Worm (Caenorhabditis elegans) whole organism, L1 larva: Measurements from ENCODE around the gene F21D5.3.
A peak's percentile ranks its signal among the peaks of the same experiment; 100 is the strongest.

ENCODE experiments used
- skn-1 ChIP-seq: fragments of 150-350 bp; optimal IDR thresholded peaks from 2 replicates; lab custom pipeline; 2014; ENCODE audit warnings: missing biosample characterization, missing genetic modification characterization
- tbx-2 ChIP-seq: sonication (generic microtip); optimal IDR thresholded peaks from 2 replicates; lab custom pipeline; 2016; ENCODE audit warnings: missing genetic modification characterization, missing compliant biosample characterization
- zip-4 ChIP-seq: fragments of 200-800 bp; sonication (Bioruptor generic); optimal IDR thresholded peaks from 2 replicates; lab custom pipeline; 2018; ENCODE audit warnings: mild to moderate bottlenecking, missing genetic modification characterization, moderate library complexity, missing compliant biosample characterization

The F21D5.3 gene

ce11 chrIV:8784855-8785327 is 54.3 kb downstream of the F21D5.3 start, which contains the start of gene C33D9.13:
C33D9.13 (minus strand) TSS chrIV:8785277.
- peak; percentile 53 for TF ChIP-seq zip-4 (GFP tag; lab: Kevin White, UChicago)
- peak; percentile 32 for TF ChIP-seq skn-1
- no peak for TF ChIP-seq tbx-2
